Fruit fly (Drosophila melanogaster) whole organism, adult: ENCODE measurements around the gene psd.

ENCODE experiments used
- CG11617 ChIP-seq: fragments of 200-800 bp; sonication (Bioruptor generic); optimal IDR thresholded peaks from 2 replicates; lab custom pipeline; 2017; ENCODE audit warnings: mild to moderate bottlenecking, missing biosample characterization, missing genetic modification reagents, missing genetic modification characterization
- CG12768 ChIP-seq: fragments of 200-800 bp; sonication (Bioruptor generic); optimal IDR thresholded peaks from 2 replicates; lab custom pipeline; 2017; ENCODE audit warnings: missing biosample characterization, missing genetic modification characterization, mild to moderate bottlenecking, moderate library complexity, missing genetic modification reagents
- CG14711 ChIP-seq: fragments of 200-800 bp; sonication (Bioruptor generic); optimal IDR thresholded peaks from 2 replicates; lab custom pipeline; 2018; ENCODE audit warnings: missing biosample characterization, mild to moderate bottlenecking, missing genetic modification characterization, moderate library complexity
- CG1620 ChIP-seq: fragments of 200-800 bp; sonication (Bioruptor generic); optimal IDR thresholded peaks from 2 replicates; lab custom pipeline; 2016; ENCODE audit warnings: missing biosample characterization, missing genetic modification characterization
- CG33017 ChIP-seq: fragments of 200-800 bp; sonication (Bioruptor generic); optimal IDR thresholded peaks from 2 replicates; lab custom pipeline; 2018; ENCODE audit warnings: missing biosample characterization, mild to moderate bottlenecking, missing genetic modification characterization, moderate library complexity
- CG5204 ChIP-seq: fragments of 200-800 bp; sonication (Bioruptor generic); optimal IDR thresholded peaks from 2 replicates; lab custom pipeline; 2016; ENCODE audit warnings: missing biosample characterization, missing genetic modification characterization
- CG7045 ChIP-seq: fragments of 200-800 bp; sonication (Bioruptor generic); optimal IDR thresholded peaks from 2 replicates; lab custom pipeline; 2017; ENCODE audit warnings: missing biosample characterization, mild to moderate bottlenecking, missing genetic modification characterization
- CG7101 ChIP-seq: fragments of 200-800 bp; sonication (Bioruptor generic); optimal IDR thresholded peaks from 2 replicates; lab custom pipeline; 2018; ENCODE audit warnings: missing biosample characterization, mild to moderate bottlenecking, missing genetic modification characterization, moderate library complexity
- Clk ChIP-seq: fragments of 200-800 bp; sonication (Bioruptor generic); optimal IDR thresholded peaks from 2 replicates; lab custom pipeline; 2017; ENCODE audit warnings: missing biosample characterization, missing genetic modification characterization
- Crg-1 ChIP-seq: fragments of 200-800 bp; sonication (Bioruptor generic); optimal IDR thresholded peaks from 2 replicates; lab custom pipeline; 2016; ENCODE audit warnings: missing biosample characterization, missing genetic modification characterization
- Hr96 ChIP-seq: fragments of 200-800 bp; sonication (Bioruptor generic); optimal IDR thresholded peaks from 2 replicates; lab custom pipeline; 2016; ENCODE audit warnings: missing biosample characterization, missing genetic modification characterization
- Mnt ChIP-seq: fragments of 200-800 bp; sonication (Bioruptor generic); optimal IDR thresholded peaks from 2 replicates; lab custom pipeline; 2016; ENCODE audit warnings: missing biosample characterization, mild to moderate bottlenecking, missing genetic modification characterization
- bab1 ChIP-seq: fragments of 200-800 bp; sonication (Bioruptor generic); optimal IDR thresholded peaks from 3 replicates; lab custom pipeline; 2019; ENCODE audit warnings: missing biosample characterization, mild to moderate bottlenecking, missing genetic modification characterization, moderate library complexity
- cic ChIP-seq: fragments of 200-800 bp; sonication (Bioruptor generic); optimal IDR thresholded peaks from 2 replicates; lab custom pipeline; 2017; ENCODE audit warnings: missing biosample characterization, mild to moderate bottlenecking, missing genetic modification characterization, moderate library complexity
- cnc ChIP-seq, 2 experiments: fragments of >200 bp; optimal IDR thresholded peaks; 2 replicates each; lab custom pipeline; 2017
- kay ChIP-seq: fragments of 200-800 bp; sonication (Bioruptor generic); peaks from one replicate; lab custom pipeline; 2016; ENCODE audit warnings: missing biosample characterization, missing genetic modification characterization, borderline replicate concordance
- ovo ChIP-seq: fragments of 200-800 bp; sonication (Bioruptor generic); optimal IDR thresholded peaks from 2 replicates; lab custom pipeline; 2016; ENCODE audit warnings: missing biosample characterization, missing genetic modification characterization
- pad ChIP-seq: fragments of 200-800 bp; sonication (Bioruptor generic); optimal IDR thresholded peaks from 3 replicates; lab custom pipeline; 2017; ENCODE audit warnings: missing biosample characterization, missing genetic modification characterization, mild to moderate bottlenecking, moderate library complexity, missing genetic modification reagents
- tj ChIP-seq: fragments of 200-800 bp; sonication (Bioruptor generic); optimal IDR thresholded peaks from 3 replicates; lab custom pipeline; 2017; ENCODE audit warnings: missing biosample characterization, mild to moderate bottlenecking, missing genetic modification characterization, moderate library complexity
- toe ChIP-seq: fragments of 200-800 bp; sonication (Bioruptor generic); optimal IDR thresholded peaks from 2 replicates; lab custom pipeline; 2016; ENCODE audit warnings: missing biosample characterization, missing genetic modification characterization

The psd gene

dm6 chr2L:5983236-5983635, 18.5 kb upstream of the psd start:
- TF ChIP-seq tj (GFP tag; lab: Kevin White, UChicago) (peak; percentile 87), Crg-1 (GFP tag; lab: Kevin White, UChicago) (no peak)

DNA sequence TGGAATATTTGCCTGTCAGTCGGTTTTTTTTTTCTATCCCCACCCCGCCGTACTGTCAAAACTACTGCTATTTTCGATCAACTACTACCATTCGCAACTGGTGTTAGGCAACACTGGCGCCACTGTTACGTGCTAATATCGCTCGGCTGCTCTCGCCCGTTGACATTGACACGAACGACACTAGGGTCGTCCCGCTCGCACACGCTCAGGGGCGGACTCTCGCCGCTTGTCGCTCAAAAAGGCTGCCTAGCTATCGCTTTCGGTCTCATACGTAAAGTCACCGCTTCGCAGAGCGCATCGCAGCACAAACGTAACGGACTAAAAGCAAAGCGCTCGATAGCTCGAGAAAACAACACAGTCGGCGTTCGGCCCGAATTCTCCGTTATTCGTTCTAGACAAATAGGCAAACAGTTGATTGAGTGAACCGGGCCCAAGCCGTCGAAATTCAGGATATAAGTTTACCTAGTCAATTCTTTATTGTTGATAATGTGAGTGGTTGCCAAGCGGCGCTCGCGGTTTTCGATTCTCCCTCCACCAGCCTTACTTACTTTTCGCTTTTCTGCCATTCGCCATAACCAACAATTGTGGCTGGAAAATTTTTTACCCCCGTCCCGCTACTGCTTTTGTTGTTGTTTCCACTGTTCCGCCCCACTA, 17.7 kb upstream of the psd start:
- peak; percentile 9 for TF ChIP-seq tj (GFP tag; lab: Kevin White, UChicago)
- TF ChIP-seq CG11617 (GFP tag; lab: Kevin White, UChicago) = peak; percentile 46
- TF ChIP-seq Mnt = peak; percentile 52
- TF ChIP-seq CG7101 (tag; lab: Kevin White, UChicago) = peak; percentile 57
- TF ChIP-seq CG33017 = no peak
- TF ChIP-seq cic (GFP tag; lab: Kevin White, UChicago) = peak; percentile 80
- peak; percentile 36 for TF ChIP-seq toe (GFP tag; lab: Kevin White, UChicago)
- TF ChIP-seq ovo (GFP tag; lab: Kevin White, UChicago) = peak; percentile 85
- TF ChIP-seq CG12768 (GFP tag; lab: Kevin White, UChicago) = no peak
- peak; percentile 76 for TF ChIP-seq Crg-1 (GFP tag; lab: Kevin White, UChicago)
- peak; percentile 60 for TF ChIP-seq CG5204 (GFP tag; lab: Kevin White, UChicago)
- TF ChIP-seq CG1620 (GFP tag; lab: Kevin White, UChicago) = peak; percentile 87
- TF ChIP-seq CG14711 (tag; lab: Kevin White, UChicago) = peak; percentile 38
- TF ChIP-seq Clk (GFP tag; lab: Kevin White, UChicago) = peak; percentile 64
- TF ChIP-seq kay (GFP tag; lab: Kevin White, UChicago) = no peak
- no peak for TF ChIP-seq cnc (optimal IDR thresholded peaks at IDR 0.05; lab: Kevin White, UChicago)
- TF ChIP-seq Hr96 (GFP tag; lab: Kevin White, UChicago) = peak; percentile 82
- peak; percentile 93 for TF ChIP-seq pad
- peak; percentile 40 for TF ChIP-seq CG7045 (GFP tag; lab: Kevin White, UChicago)
- TF ChIP-seq bab1 (GFP tag; lab: Kevin White, UChicago) = peak; percentile 40

dm6 chr2L:5981433-5982333, 16.9 kb upstream of the psd start, which contains the start of gene eIF4A:
Gene eIF4A (plus strand): TSS chr2L:5981764.
- TF ChIP-seq Hr96 (GFP tag; lab: Kevin White, UChicago) (peak; percentile 20), pad (no peak), CG33017 (peak; percentile 2), bab1 (GFP tag; lab: Kevin White, UChicago) (peak; percentile 27), kay (GFP tag; lab: Kevin White, UChicago) (peak; percentile 43), tj (GFP tag; lab: Kevin White, UChicago) (no peak), ovo (GFP tag; lab: Kevin White, UChicago) (peak; percentile 18), CG12768 (GFP tag; lab: Kevin White, UChicago) (peak; percentile 95), CG7101 (tag; lab: Kevin White, UChicago) (peak; percentile 34), Mnt (peak; percentile 97)

DNA sequence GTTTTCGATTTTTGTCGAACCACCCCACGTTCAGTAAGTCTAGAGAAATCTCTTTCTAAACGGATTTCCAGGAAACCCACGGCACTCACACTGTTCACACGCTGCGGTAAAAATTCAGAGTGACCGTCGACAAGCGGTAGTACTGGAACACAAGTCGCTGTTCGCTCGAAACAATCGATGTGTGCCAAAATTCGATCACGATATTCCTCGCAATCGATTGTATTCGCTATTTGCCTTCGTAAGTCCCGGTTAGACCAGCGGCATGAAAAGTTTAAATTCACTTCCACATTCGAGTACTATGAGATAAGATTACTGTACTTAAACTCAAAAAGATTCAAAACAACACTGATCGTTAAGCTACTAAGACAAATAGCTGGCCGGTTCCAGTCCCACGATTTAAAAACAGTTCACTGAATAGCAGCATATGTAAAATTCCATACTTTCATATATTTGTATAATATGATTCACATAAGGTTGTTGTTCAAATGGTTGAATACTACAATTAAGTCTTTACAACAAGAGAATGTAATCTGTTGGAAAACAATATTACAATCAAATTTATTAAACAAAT, 16.2 kb upstream of the psd start, which contains the start of gene chic:
Gene chic, minus strand, starts transcription at position 157 of the 571 bp plus-strand sequence.
- no peak for TF ChIP-seq Crg-1 (GFP tag; lab: Kevin White, UChicago)
- TF ChIP-seq Hr96 (GFP tag; lab: Kevin White, UChicago) = peak; percentile 68
- TF ChIP-seq Clk (GFP tag; lab: Kevin White, UChicago) = no peak
- peak; percentile 76 for TF ChIP-seq toe (GFP tag; lab: Kevin White, UChicago)
- TF ChIP-seq pad = no peak
- peak; percentile 72 for TF ChIP-seq CG1620 (GFP tag; lab: Kevin White, UChicago)
- peak; percentile 69 for TF ChIP-seq Mnt
- TF ChIP-seq CG11617 (GFP tag; lab: Kevin White, UChicago) = no peak
- no peak for TF ChIP-seq CG14711 (tag; lab: Kevin White, UChicago)
- TF ChIP-seq cic (GFP tag; lab: Kevin White, UChicago) = no peak
- peak; percentile 68 for TF ChIP-seq bab1 (GFP tag; lab: Kevin White, UChicago)
- peak; percentile 70 for TF ChIP-seq CG5204 (GFP tag; lab: Kevin White, UChicago)
- peak; percentile 3 for TF ChIP-seq CG12768 (GFP tag; lab: Kevin White, UChicago)
- peak; percentile 35 for TF ChIP-seq CG7045 (GFP tag; lab: Kevin White, UChicago)

- TF ChIP-seq kay (GFP tag; lab: Kevin White, UChicago) (peak; percentile 100), bab1 (GFP tag; lab: Kevin White, UChicago) (peak; percentile 78), CG12768 (GFP tag; lab: Kevin White, UChicago) (peak; percentile 76), toe (GFP tag; lab: Kevin White, UChicago) (no peak), CG7045 (GFP tag; lab: Kevin White, UChicago) (no peak), Hr96 (GFP tag; lab: Kevin White, UChicago) (peak; percentile 46), CG1620 (GFP tag; lab: Kevin White, UChicago) (no peak), Mnt (peak; percentile 68), tj (GFP tag; lab: Kevin White, UChicago) (peak; percentile 23), pad (peak; percentile 91), ovo (GFP tag; lab: Kevin White, UChicago) (peak; percentile 88), CG5204 (GFP tag; lab: Kevin White, UChicago) (no peak), CG14711 (tag; lab: Kevin White, UChicago) (peak; percentile 34), CG33017 (peak; percentile 27), CG7101 (tag; lab: Kevin White, UChicago) (peak; percentile 40), Crg-1 (GFP tag; lab: Kevin White, UChicago) (peak; percentile 8), cic (GFP tag; lab: Kevin White, UChicago) (peak; percentile 5), cnc (optimal IDR thresholded peaks at IDR 0.05; lab: Kevin White, UChicago) (no peak), CG11617 (GFP tag; lab: Kevin White, UChicago) (no peak), Clk (GFP tag; lab: Kevin White, UChicago) (no peak)
Measured at dm6 chr2L:5979957-5980861, 15.5 kb upstream of the psd start.
